Fruit fly (Drosophila melanogaster): ENCODE data around the gene CG6171.

The CG6171 gene

DNA sequence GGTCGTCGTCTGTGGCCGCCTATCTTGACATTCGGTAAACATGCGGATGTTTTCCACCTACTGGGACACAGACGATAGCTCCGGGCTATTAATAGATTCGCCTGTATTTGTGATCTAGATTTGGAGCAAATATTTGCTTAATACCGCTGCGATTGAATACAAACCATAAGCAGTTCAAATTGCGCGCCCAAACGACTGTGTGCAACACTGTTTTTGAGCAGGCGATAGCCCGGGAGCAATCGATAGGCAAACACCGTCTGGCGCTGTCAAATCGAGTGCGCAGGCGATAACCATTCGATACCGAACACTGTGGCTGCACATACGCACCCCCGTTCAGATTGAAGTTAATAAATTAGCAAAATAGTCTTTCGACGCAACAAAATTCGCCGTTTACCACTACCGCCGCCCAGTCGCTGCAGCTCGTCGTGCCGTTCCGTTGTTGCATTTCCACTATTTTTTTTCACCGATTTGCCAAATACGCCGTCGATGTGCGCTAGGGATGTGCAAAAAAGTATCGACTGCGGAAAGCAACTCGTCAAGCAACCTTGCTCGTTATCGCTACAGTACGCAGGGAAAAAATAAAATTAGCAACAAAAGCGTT is 44.6 kb upstream of the CG6171 start, which contains the start of gene Atx2 (continued):
- TF ChIP-seq rib (GFP tag; IDR thresholded peaks at IDR 0.05), result no peak
- TF ChIP-seq CG9932 (GFP tag; IDR thresholded peaks at IDR 0.05), result peak; percentile 82
- no peak; the same call in 1 of the 2 replicates for TF ChIP-seq ttk (GFP tag; IDR thresholded peaks at IDR 0.05)
- peak; percentile 94 for TF ChIP-seq Scr (GFP tag; IDR thresholded peaks at IDR 0.05; ENCODE audit: partially characterized antibody)
- no peak for TF ChIP-seq CG1529 (GFP tag; optimal IDR thresholded peaks at IDR 0.05)
- no peak for TF ChIP-seq CG4328 (GFP tag; optimal IDR thresholded peaks at IDR 0.05)
- TF ChIP-seq shn (GFP tag; optimal IDR thresholded peaks at IDR 0.05), result peak; percentile 23
- no peak for TF ChIP-seq ab (GFP tag; optimal IDR thresholded peaks at IDR 0.05)
- TF ChIP-seq CG4424 (GFP tag; optimal IDR thresholded peaks at IDR 0.05), result peak; percentile 70
- peak; percentile 55 for TF ChIP-seq Deaf1 (tag; optimal IDR thresholded peaks at IDR 0.05)
- TF ChIP-seq lbe (GFP tag; optimal IDR thresholded peaks at IDR 0.05), result no peak
- TF ChIP-seq CG12391 (tag; optimal IDR thresholded peaks at IDR 0.05), result peak; percentile 34
- TF ChIP-seq CG13424 (tag; optimal IDR thresholded peaks at IDR 0.05), result no peak
- no peak for TF ChIP-seq Gsc (GFP tag; IDR thresholded peaks at IDR 0.05)
- TF ChIP-seq abd-A (tag; optimal IDR thresholded peaks at IDR 0.05), result no peak
- TF ChIP-seq CG17912 (GFP tag; optimal IDR thresholded peaks at IDR 0.05), result no peak
- peak; percentile 27 for TF ChIP-seq CG30020 (tag; optimal IDR thresholded peaks at IDR 0.05)
- TF ChIP-seq CkIIα-i1 (GFP tag; IDR thresholded peaks at IDR 0.05), result no peak
- peak; percentile 60 for TF ChIP-seq vvl (GFP tag; IDR thresholded peaks at IDR 0.05)
- TF ChIP-seq CG32532 (GFP tag; IDR thresholded peaks at IDR 0.05), result peak; percentile 21
- TF ChIP-seq BEAF-32 (GFP tag; optimal IDR thresholded peaks at IDR 0.05), result peak; percentile 99
- peak; percentile 45; the same call in 1 of the 2 replicates for TF ChIP-seq seq (GFP tag; IDR thresholded peaks at IDR 0.05)
- TF ChIP-seq Sox102F (GFP tag; optimal IDR thresholded peaks at IDR 0.05), result no peak
- no peak for TF ChIP-seq croc (GFP tag; conservative IDR thresholded peaks at IDR 0.05)
- TF ChIP-seq CG7357 (GFP tag; IDR thresholded peaks at IDR 0.05), result no peak
- TF ChIP-seq CG7745 (tag; optimal IDR thresholded peaks at IDR 0.05), result no peak
- peak; percentile 55 for TF ChIP-seq her (GFP tag; optimal IDR thresholded peaks at IDR 0.05)
- TF ChIP-seq CG30403 (GFP tag; optimal IDR thresholded peaks at IDR 0.05), result peak; percentile 45
- TF ChIP-seq CG12071 (GFP tag; optimal IDR thresholded peaks at IDR 0.05), result no peak
- TF ChIP-seq CG2712 (tag; optimal IDR thresholded peaks at IDR 0.05), result peak; percentile 42
- peak in 1 of 3 experiments; percentile 38 for TF ChIP-seq Stat92E (GFP tag; optimal IDR thresholded peaks at IDR 0.05)
- no peak for TF ChIP-seq CG6765 (GFP tag; optimal IDR thresholded peaks at IDR 0.05)
- TF ChIP-seq fd96Cb (tag; optimal IDR thresholded peaks at IDR 0.05), result no peak
- TF ChIP-seq Dek (tag; optimal IDR thresholded peaks at IDR 0.05), result no peak
- no peak for TF ChIP-seq gcm2 (GFP tag; optimal IDR thresholded peaks at IDR 0.05)
- TF ChIP-seq H15 (GFP tag; IDR thresholded peaks at IDR 0.05), result no peak
- peak; percentile 30 for TF ChIP-seq gsb-n (tag; optimal IDR thresholded peaks at IDR 0.05)
- TF ChIP-seq CG17361 (GFP tag; IDR thresholded peaks at IDR 0.05), result peak; percentile 38; the same call in 2 of the 3 replicates
- TF ChIP-seq ftz-f1 (GFP tag; optimal IDR thresholded peaks at IDR 0.05), result peak; percentile 81
- TF ChIP-seq sima (GFP tag; optimal IDR thresholded peaks at IDR 0.05), result no peak
- no peak for TF ChIP-seq crc (GFP tag; optimal IDR thresholded peaks at IDR 0.05)
- peak; percentile 87 for TF ChIP-seq CG2129 (GFP tag; IDR thresholded peaks at IDR 0.05; ENCODE audit: partially characterized antibody)
- peak; percentile 97 for TF ChIP-seq ato (GFP tag; IDR thresholded peaks at IDR 0.05; ENCODE audit: partially characterized antibody)
- no peak for TF ChIP-seq corto (GFP tag; optimal IDR thresholded peaks at IDR 0.05)
- TF ChIP-seq CG34422 (GFP tag; IDR thresholded peaks at IDR 0.05), result no peak; the same call in 2 of the 3 replicates
- peak; percentile 46 for TF ChIP-seq CG15514 (GFP tag; optimal IDR thresholded peaks at IDR 0.05)
- no peak for TF ChIP-seq eve (GFP tag; optimal IDR thresholded peaks at IDR 0.05)
- TF ChIP-seq CG3838 (GFP tag; optimal IDR thresholded peaks at IDR 0.05), result no peak
- no peak for TF ChIP-seq slou (GFP tag; optimal IDR thresholded peaks at IDR 0.05)
- TF ChIP-seq dimm (GFP tag; IDR thresholded peaks at IDR 0.05), result no peak

All from whole organism, embryonic.